Worm (Caenorhabditis elegans): ENCODE measurements around the gene fars-3.

ce11 chrII:8454513-8454912, 10.1 kb upstream of the fars-3 start, which contains the start of gene F22B5.5:
- TF ChIP-seq daf-8 (GFP tag; IDR thresholded peaks at IDR 0.05), result no peak
- no peak for TF ChIP-seq pha-4 (GFP tag; IDR thresholded peaks at IDR 0.05)
- no peak for TF ChIP-seq pha-4 (tag; optimal IDR thresholded peaks at IDR 0.05)
- no peak for TF ChIP-seq skn-1 (tag; optimal IDR thresholded peaks at IDR 0.05)
- no peak for TF ChIP-seq ceh-44 (GFP tag; IDR thresholded peaks at IDR 0.05)
- TF ChIP-seq tra-1 (GFP tag; IDR thresholded peaks at IDR 0.05), result no peak
- TF ChIP-seq mdl-1 (tag; optimal IDR thresholded peaks at IDR 0.05), result no peak
